Fruit fly (Drosophila melanogaster) whole organism, wandering third instar larva: ENCODE results near the gene ArfGAP1.

ENCODE experiments used
- CG32264 ChIP-seq: fragments of 200-800 bp; sonication (Bioruptor generic); optimal IDR thresholded peaks from 2 replicates; lab custom pipeline; 2016; ENCODE audit warnings: missing biosample characterization, missing genetic modification characterization
- Myc ChIP-seq: fragments of >200 bp; optimal IDR thresholded peaks from 2 replicates; lab custom pipeline; 2017
- fru ChIP-seq: fragments of 200-800 bp; sonication (Bioruptor generic); optimal IDR thresholded peaks from 3 replicates; lab custom pipeline; 2016; ENCODE audit warnings: missing biosample characterization, mild to moderate bottlenecking, missing genetic modification characterization
- pan ChIP-seq: fragments of >200 bp; optimal IDR thresholded peaks from 2 replicates; lab custom pipeline; 2017
- psq ChIP-seq: fragments of 200-800 bp; sonication (Bioruptor generic); optimal IDR thresholded peaks from 3 replicates; lab custom pipeline; 2017; ENCODE audit warnings: missing biosample characterization, mild to moderate bottlenecking, missing genetic modification characterization, moderate library complexity

dm6 chr3L:12387898-12388297, 29.5 kb downstream of the ArfGAP1 start:
- no peak for TF ChIP-seq Myc (lab: Kevin White, UChicago)
- TF ChIP-seq CG32264 (GFP tag; lab: Kevin White, UChicago): no peak
- no peak for TF ChIP-seq pan (lab: Kevin White, UChicago)
- no peak for TF ChIP-seq psq (GFP tag; lab: Kevin White, UChicago)
- TF ChIP-seq fru: peak; percentile 19
